Worm (Caenorhabditis elegans): ENCODE measurements around the gene gst-9.
"Not testable (repeated sequence)": the region's sequence is repeated elsewhere in the genome, so short reads cannot be mapped to it uniquely, and the experiment has no call there.

Gene gst-9

DNA sequence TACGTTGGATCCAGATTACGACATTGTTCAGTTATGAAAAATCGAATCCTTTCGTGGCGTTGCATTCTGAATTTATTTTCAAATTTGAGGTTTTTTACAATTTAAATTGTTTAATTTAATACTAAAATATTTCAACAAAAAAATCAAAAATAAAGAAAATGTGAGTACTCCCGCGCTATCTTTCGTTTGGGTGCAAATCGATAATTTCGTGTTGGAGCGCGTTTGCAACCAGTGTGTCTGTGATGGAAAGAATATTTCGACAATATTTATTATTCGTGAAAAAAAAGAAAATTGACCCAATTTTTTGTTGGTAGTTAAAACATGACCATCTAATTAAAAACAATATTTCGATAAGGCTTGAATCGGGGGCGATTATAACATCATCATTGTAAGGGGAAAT is 10.7 kb downstream of the gst-9 start, which contains the start of gene R05F9.9 (continued):
- TF ChIP-seq lin-15B (tag; optimal IDR thresholded peaks at IDR 0.05) = no peak
- TF ChIP-seq zfp-2 (tag; optimal IDR thresholded peaks at IDR 0.05) = no peak
- peak; percentile 5 for TF ChIP-seq hlh-11 (tag; optimal IDR thresholded peaks at IDR 0.05)
- TF ChIP-seq ceh-28 (tag; optimal IDR thresholded peaks at IDR 0.05) = no peak
- peak; percentile 62 for TF ChIP-seq ama-1 (optimal IDR thresholded peaks at IDR 0.05)
- TF ChIP-seq unc-130 (GFP tag; optimal IDR thresholded peaks at IDR 0.05) = no peak
- TF ChIP-seq T20F7.1 (GFP tag; optimal IDR thresholded peaks at IDR 0.05) = peak; percentile 66
- no peak for TF ChIP-seq ctbp-1 (GFP tag; IDR thresholded peaks at IDR 0.05)
- TF ChIP-seq nhr-237 (tag; optimal IDR thresholded peaks at IDR 0.05) = no peak
- no peak for TF ChIP-seq F10B5.3 (tag; optimal IDR thresholded peaks at IDR 0.05)
- TF ChIP-seq mxl-2 (GFP tag; conservative IDR thresholded peaks at IDR 0.05) = no peak
- TF ChIP-seq D1046.2 (GFP tag; IDR thresholded peaks at IDR 0.05) = no peak
- no peak for TF ChIP-seq php-3 (GFP tag; IDR thresholded peaks at IDR 0.05)
- TF ChIP-seq arid-1 (GFP tag; conservative IDR thresholded peaks at IDR 0.05) = 0 out of 2 replicates have a peak, but pooled peaks have one; percentile 10
- no peak for TF ChIP-seq gei-8 (GFP tag; optimal IDR thresholded peaks at IDR 0.05)
- TF ChIP-seq lin-13 (GFP tag; optimal IDR thresholded peaks at IDR 0.05) = peak; percentile 46
- TF ChIP-seq aha-1 (tag) = peak; percentile 49

DNA sequence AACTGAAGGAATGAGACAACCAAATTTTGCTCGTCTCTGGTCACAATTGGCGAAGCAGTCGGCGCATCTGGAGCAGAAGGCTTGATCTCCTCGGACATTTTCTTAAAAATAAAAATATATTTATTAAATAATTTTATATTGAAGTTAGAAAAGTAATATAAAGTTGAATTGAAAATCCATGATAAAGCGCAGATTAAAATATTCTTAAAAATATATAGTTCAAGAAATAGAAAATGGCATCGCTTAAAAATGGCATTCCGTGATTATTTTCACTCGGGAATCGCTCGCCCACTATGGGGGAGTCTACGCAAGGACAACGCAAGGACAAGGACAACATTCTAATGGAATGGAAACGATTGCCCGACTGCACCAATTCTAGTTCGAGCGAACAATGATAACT is 12.3 kb downstream of the gst-9 start, which contains the start of gene sgt-1:
sgt-1 (minus strand) TSS at position 101 of the 400 bp plus-strand sequence.
- TF ChIP-seq Y105C5A.15 (GFP tag; IDR thresholded peaks at IDR 0.05); madf-5 (GFP tag; IDR thresholded peaks at IDR 0.05); hif-1 (tag; optimal IDR thresholded peaks at IDR 0.05): not testable (repeated sequence)

DNA sequence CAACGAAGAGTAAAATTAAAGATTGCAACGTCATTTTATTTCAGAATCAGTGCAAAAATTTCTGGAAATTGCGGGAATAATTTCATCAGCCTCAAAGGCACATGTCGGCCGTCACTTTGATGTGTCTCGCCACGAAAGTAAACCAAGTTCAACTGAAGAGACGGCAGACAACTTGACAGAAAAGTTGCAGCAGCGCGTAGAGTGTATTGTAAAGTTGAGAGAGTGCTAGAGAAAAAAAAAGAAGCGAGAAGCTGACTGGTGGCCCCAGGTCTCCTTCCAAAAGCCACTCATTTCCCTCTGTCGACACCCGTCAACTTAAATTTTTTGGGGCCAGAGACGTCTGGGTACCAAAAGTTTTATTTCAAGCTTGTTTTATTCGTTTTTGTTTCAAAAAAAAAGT is 12.9 kb downstream of the gst-9 start:
- peak; percentile 58; the same call in 1 of the 2 replicates for TF ChIP-seq mdt-29 (GFP tag; IDR thresholded peaks at IDR 0.05)
- TF ChIP-seq ces-1 (GFP tag; optimal IDR thresholded peaks at IDR 0.05) = peak; percentile 9
- TF ChIP-seq nhr-42 (GFP tag; IDR thresholded peaks at IDR 0.05) = no peak
- no peak for TF ChIP-seq fos-1 (tag; optimal IDR thresholded peaks at IDR 0.05)
- TF ChIP-seq lin-1 (GFP tag; IDR thresholded peaks at IDR 0.05) = no peak
- TF ChIP-seq lsy-2 (tag; optimal IDR thresholded peaks at IDR 0.05) = peak; percentile 16 to 84
- peak; percentile 56 for TF ChIP-seq dpl-1 (GFP tag; optimal IDR thresholded peaks at IDR 0.05)
- TF ChIP-seq dmd-9 (GFP tag; IDR thresholded peaks at IDR 0.05) = no peak
- peak; percentile 60 for TF ChIP-seq lin-13 (GFP tag; optimal IDR thresholded peaks at IDR 0.05)
- peak; percentile 50 for TF ChIP-seq ama-1 (optimal IDR thresholded peaks at IDR 0.05)
- peak; percentile 66 for TF ChIP-seq dmd-6 (GFP tag; IDR thresholded peaks at IDR 0.05)
- TF ChIP-seq unc-39 (tag; optimal IDR thresholded peaks at IDR 0.05) = no peak
- TF ChIP-seq ztf-7 (tag; optimal IDR thresholded peaks at IDR 0.05) = no peak
- TF ChIP-seq hlh-11 (tag; optimal IDR thresholded peaks at IDR 0.05) = peak; percentile 83
- no peak for TF ChIP-seq snpc-1.2 (GFP tag; IDR thresholded peaks at IDR 0.05)
- TF ChIP-seq duxl-1 (tag; optimal IDR thresholded peaks at IDR 0.05; ENCODE audit: poor library complexity) = no peak
- TF ChIP-seq rbr-2 (tag; optimal IDR thresholded peaks at IDR 0.05) = peak; percentile 64
- TF ChIP-seq F37D6.2 (tag; optimal IDR thresholded peaks at IDR 0.05) = peak; percentile 40
- TF ChIP-seq nhr-102 (tag; optimal IDR thresholded peaks at IDR 0.05) = peak; percentile 11
- TF ChIP-seq nhr-77 (tag; optimal IDR thresholded peaks at IDR 0.05) = peak; percentile 77
- no peak for TF ChIP-seq ceh-32 (tag; optimal IDR thresholded peaks at IDR 0.05; ENCODE audit: poor library complexity)
- TF ChIP-seq mes-2 (tag; optimal IDR thresholded peaks at IDR 0.05; ENCODE audit: poor library complexity, severe bottlenecking) = peak; percentile 79
- peak; percentile 7 for TF ChIP-seq snpc-4 (tag; optimal IDR thresholded peaks at IDR 0.05)
- no peak for TF ChIP-seq Y75B8A.6 (GFP tag; IDR thresholded peaks at IDR 0.05)
- peak; percentile 13 for TF ChIP-seq nhr-48 (tag; optimal IDR thresholded peaks at IDR 0.05)
- TF ChIP-seq nhr-6 (tag; optimal IDR thresholded peaks at IDR 0.05) = peak; percentile 41
- no peak for TF ChIP-seq F44E2.7 (GFP tag; IDR thresholded peaks at IDR 0.05)
- no peak for TF ChIP-seq attf-4 (tag; optimal IDR thresholded peaks at IDR 0.05)
- no peak for TF ChIP-seq nhr-76 (tag; optimal IDR thresholded peaks at IDR 0.05)
- TF ChIP-seq tra-1 (GFP tag; IDR thresholded peaks at IDR 0.05) = peak; percentile 45; the same call in 1 of the 2 replicates
- TF ChIP-seq lin-38 (GFP tag; IDR thresholded peaks at IDR 0.05) = peak; percentile 74
- TF ChIP-seq fkh-10 (GFP tag; optimal IDR thresholded peaks at IDR 0.05) = peak; percentile 33
- peak; percentile 25 for TF ChIP-seq T20F7.1 (GFP tag; optimal IDR thresholded peaks at IDR 0.05)
- TF ChIP-seq unc-130 (GFP tag; optimal IDR thresholded peaks at IDR 0.05) = peak; percentile 64

Measured in whole organism, L4 larva.